Fruit fly (Drosophila melanogaster) whole organism, embryonic: Measurements from ENCODE around the gene side-IV.

Source experiments
- Atf6 ChIP-seq: fragments of 200-800 bp; sonication (Bioruptor generic); IDR thresholded peaks from 2 replicates; pipeline ENCODE4 v1.3.6; 2022; ENCODE audit warnings: missing biosample characterization, missing genetic modification characterization
- BtbVII ChIP-seq: fragments of 200-800 bp; sonication (Bioruptor generic); optimal IDR thresholded peaks from 3 replicates; lab custom pipeline; 2017; ENCODE audit warnings: missing biosample characterization, mild to moderate bottlenecking, missing genetic modification characterization
- CG10209 ChIP-seq: fragments of 200-800 bp; sonication (Bioruptor generic); optimal IDR thresholded peaks from 3 replicates; lab custom pipeline; 2017; ENCODE audit warnings: missing biosample characterization, mild to moderate bottlenecking, missing genetic modification characterization, missing genetic modification reagents
- CG13894 ChIP-seq: fragments of 200-800 bp; sonication (Bioruptor generic); optimal IDR thresholded peaks from 3 replicates; lab custom pipeline; 2018; ENCODE audit warnings: missing biosample characterization, mild to moderate bottlenecking, missing genetic modification characterization, moderate library complexity
- CG14710 ChIP-seq: fragments of 200-800 bp; sonication (Bioruptor generic); optimal IDR thresholded peaks from 3 replicates; lab custom pipeline; 2019; ENCODE audit warnings: missing biosample characterization, mild to moderate bottlenecking, missing genetic modification characterization, moderate library complexity
- CG15696 ChIP-seq: fragments of 200-800 bp; sonication (Bioruptor generic); optimal IDR thresholded peaks from 2 replicates; lab custom pipeline; 2019; ENCODE audit warnings: missing biosample characterization, mild to moderate bottlenecking, missing genetic modification characterization, moderate library complexity
- CG2199 ChIP-seq: fragments of 200-800 bp; sonication (Bioruptor generic); IDR thresholded peaks from 3 replicates; pipeline ENCODE4 v1.3.6; 2022; ENCODE audit warnings: missing biosample characterization, missing genetic modification characterization
- CG4424 ChIP-seq: fragments of 200-800 bp; sonication (Bioruptor generic); optimal IDR thresholded peaks from 3 replicates; lab custom pipeline; 2016; ENCODE audit warnings: missing biosample characterization, missing genetic modification characterization
- CG7839 ChIP-seq: fragments of 200-800 bp; sonication (Bioruptor generic); optimal IDR thresholded peaks from 3 replicates; lab custom pipeline; 2018; ENCODE audit warnings: missing biosample characterization, mild to moderate bottlenecking, missing genetic modification characterization, moderate library complexity
- CG8281 ChIP-seq: fragments of 200-800 bp; sonication (Bioruptor generic); optimal IDR thresholded peaks from 2 replicates; lab custom pipeline; 2018; ENCODE audit warnings: missing biosample characterization, mild to moderate bottlenecking, missing genetic modification characterization, moderate library complexity
- CG8290 ChIP-seq, 3 experiments: fragments of 200-800 bp; sonication (Bioruptor generic); optimal IDR thresholded peaks; 2 replicates each; lab custom pipeline; 2016 to 2019; ENCODE audit warnings: missing biosample characterization in 3 of 3, missing genetic modification characterization in 3 of 3, mild to moderate bottlenecking in 2 of 3, moderate library complexity in 1 of 3
- CHES-1-like ChIP-seq: fragments of 200-800 bp; sonication (Bioruptor generic); optimal IDR thresholded peaks from 2 replicates; lab custom pipeline; 2016; ENCODE audit warnings: missing biosample characterization, missing genetic modification characterization
- CkIIα-i1 ChIP-seq: fragments of 200-800 bp; sonication (Bioruptor generic); IDR thresholded peaks from 2 replicates; pipeline ENCODE4 v1.3.6; 2022; ENCODE audit warnings: missing biosample characterization, missing genetic modification characterization
- D ChIP-seq, 2 experiments: fragments of 200-800 bp in 1 of 2; fragments of >200 bp in 1 of 2; sonication (Bioruptor generic) in 1 of 2; optimal IDR thresholded peaks; 2 replicates in 1 of 2; 3 replicates in 1 of 2; lab custom pipeline; 2017; ENCODE audit warnings: mild to moderate bottlenecking in 1 of 2, missing biosample characterization in 1 of 2, missing genetic modification characterization in 1 of 2, missing genetic modification reagents in 1 of 2
- D19A ChIP-seq: fragments of 200-800 bp; optimal IDR thresholded peaks from 3 replicates; lab custom pipeline; 2019; ENCODE audit warnings: missing biosample characterization, mild to moderate bottlenecking, missing genetic modification characterization, moderate library complexity
- Dip2 ChIP-seq: fragments of 200-800 bp; sonication (Bioruptor generic); IDR thresholded peaks from 2 replicates; pipeline ENCODE4 v1.3.6; 2022; ENCODE audit warnings: missing biosample characterization, missing genetic modification characterization
- Elba2 ChIP-seq: fragments of 200-800 bp; sonication (Bioruptor generic); optimal IDR thresholded peaks from 3 replicates; lab custom pipeline; 2016; ENCODE audit warnings: missing biosample characterization, missing genetic modification characterization
- GATAe ChIP-seq: fragments of 200-800 bp; sonication (Bioruptor generic); conservative IDR thresholded peaks from 2 replicates; pipeline ENCODE4 v1.3.6; 2022; ENCODE audit warnings: missing biosample characterization, missing genetic modification characterization
- Mes4 ChIP-seq: fragments of 200-800 bp; sonication (Bioruptor generic); optimal IDR thresholded peaks from 2 replicates; lab custom pipeline; 2016; ENCODE audit warnings: missing biosample characterization, missing genetic modification characterization
- Opbp ChIP-seq: fragments of 200-800 bp; sonication (Bioruptor generic); IDR thresholded peaks from 3 replicates; pipeline ENCODE4 v1.3.6; 2022; ENCODE audit warnings: missing biosample characterization, missing genetic modification characterization; ENCODE audit not compliant: partially characterized antibody
- Rfx ChIP-seq: fragments of 200-800 bp; sonication (Bioruptor generic); IDR thresholded peaks from 2 replicates; pipeline ENCODE4 v1.3.6; 2022; ENCODE audit warnings: missing biosample characterization, missing genetic modification characterization
- Tbp ChIP-seq: fragments of >200 bp; optimal IDR thresholded peaks from 2 replicates; lab custom pipeline; 2018; ENCODE audit warnings: missing biosample characterization, missing genetic modification characterization
- bsh ChIP-seq, 2 experiments: fragments of 200-800 bp; sonication (Bioruptor generic); optimal IDR thresholded peaks; 2 replicates each; lab custom pipeline; 2017 to 2018; ENCODE audit warnings: mild to moderate bottlenecking in 2 of 2, missing biosample characterization in 2 of 2, missing genetic modification characterization in 2 of 2, moderate library complexity in 1 of 2
- corto ChIP-seq: fragments of 200-800 bp; sonication (Bioruptor generic); optimal IDR thresholded peaks from 2 replicates; lab custom pipeline; 2016; ENCODE audit warnings: missing biosample characterization, mild to moderate bottlenecking, missing genetic modification characterization, moderate library complexity
- dan ChIP-seq: fragments of 200-800 bp; sonication (Bioruptor generic); IDR thresholded peaks from 2 replicates; pipeline ENCODE4 v1.3.6; 2022; ENCODE audit warnings: missing biosample characterization, missing genetic modification characterization
- dati ChIP-seq: fragments of 200-800 bp; sonication (Bioruptor generic); IDR thresholded peaks from 2 replicates; pipeline ENCODE4 v1.3.6; 2022; ENCODE audit warnings: missing biosample characterization, missing genetic modification characterization
- fd64A ChIP-seq: fragments of 200-800 bp; sonication (Bioruptor generic); optimal IDR thresholded peaks from 3 replicates; lab custom pipeline; 2018; ENCODE audit warnings: missing biosample characterization, mild to moderate bottlenecking, missing genetic modification characterization
- gsb ChIP-seq: fragments of 200-800 bp; sonication (Bioruptor generic); IDR thresholded peaks from 2 replicates; pipeline ENCODE4 v1.3.6; 2022; ENCODE audit warnings: missing biosample characterization, missing genetic modification characterization
- gt ChIP-seq: fragments of 200-800 bp; sonication (Bioruptor generic); IDR thresholded peaks from 2 replicates; pipeline ENCODE4 v1.3.6; 2022; ENCODE audit warnings: missing biosample characterization, missing genetic modification characterization
- insv ChIP-seq, 2 experiments: fragments of 200-800 bp; sonication (Bioruptor generic); optimal IDR thresholded peaks; 3 replicates each; lab custom pipeline; 2016 to 2018; ENCODE audit warnings: missing biosample characterization in 2 of 2, missing genetic modification characterization in 2 of 2
- mam ChIP-seq: fragments of 200-800 bp; sonication (Bioruptor generic); optimal IDR thresholded peaks from 3 replicates; lab custom pipeline; 2016; ENCODE audit warnings: missing biosample characterization, missing genetic modification characterization
- nerfin-2 ChIP-seq: fragments of 200-800 bp; sonication (Bioruptor generic); IDR thresholded peaks from 2 replicates; pipeline ENCODE4 v1.3.6; 2022; ENCODE audit warnings: missing biosample characterization, missing genetic modification characterization; ENCODE audit not compliant: partially characterized antibody
- scrt ChIP-seq: fragments of 200-800 bp; sonication (Bioruptor generic); optimal IDR thresholded peaks from 2 replicates; lab custom pipeline; 2018; ENCODE audit warnings: missing biosample characterization, mild to moderate bottlenecking, missing genetic modification characterization, moderate library complexity
- sima ChIP-seq: fragments of 200-800 bp; sonication (Bioruptor generic); optimal IDR thresholded peaks from 2 replicates; lab custom pipeline; 2016; ENCODE audit warnings: missing biosample characterization, missing genetic modification characterization
- slbo ChIP-seq: fragments of 200-800 bp; sonication (Bioruptor generic); IDR thresholded peaks from 2 replicates; pipeline ENCODE4 v1.3.6; 2022; ENCODE audit warnings: missing biosample characterization, missing genetic modification characterization
- sob ChIP-seq: fragments of 200-800 bp; sonication (Bioruptor generic); IDR thresholded peaks from 2 replicates; pipeline ENCODE4 v1.3.6; 2022; ENCODE audit warnings: missing biosample characterization, missing genetic modification characterization
- unc-4 ChIP-seq: fragments of 200-800 bp; sonication (Bioruptor generic); IDR thresholded peaks from 2 replicates; pipeline ENCODE4 v1.3.6; 2022; ENCODE audit warnings: missing biosample characterization, missing genetic modification characterization; ENCODE audit not compliant: partially characterized antibody
- vfl ChIP-seq: fragments of 200-800 bp; sonication (Bioruptor generic); optimal IDR thresholded peaks from 2 replicates; lab custom pipeline; 2016; ENCODE audit warnings: missing biosample characterization, missing genetic modification characterization
- zen ChIP-seq: fragments of 200-800 bp; sonication (Bioruptor generic); optimal IDR thresholded peaks from 3 replicates; lab custom pipeline; 2018; ENCODE audit warnings: missing biosample characterization, mild to moderate bottlenecking, missing genetic modification characterization, moderate library complexity
- zfh2 ChIP-seq: fragments of 200-800 bp; sonication (Bioruptor generic); optimal IDR thresholded peaks from 2 replicates; lab custom pipeline; 2016; ENCODE audit warnings: missing biosample characterization, missing genetic modification characterization

side-IV gene

dm6 chr3R:13412704-13413103 is 37.7 kb upstream of the side-IV start:
- TF ChIP-seq fd64A (GFP tag; lab: Kevin White, UChicago), result no peak
- no peak for TF ChIP-seq scrt (GFP tag; lab: Kevin White, UChicago)

dm6 chr3R:13415186-13415585 is 35.2 kb upstream of the side-IV start, which contains the start of gene yellow-e:
yellow-e (minus strand) TSS chr3R:13415286.
- no peak for TF ChIP-seq sob (GFP tag; lab: Robert Waterston, UW)

- TF ChIP-seq gsb (GFP tag; lab: Robert Waterston, UW) (no peak), CG8281 (peak; percentile 92)
Observed at dm6 chr3R:13417067-13417595, 33.3 kb upstream of the side-IV start.

dm6 chr3R:13419979-13420378 is 30.4 kb upstream of the side-IV start, which contains the start of gene Ir87a:
Ir87a (plus strand) TSS chr3R:13420279.
- no peak for TF ChIP-seq unc-4 (GFP tag; lab: Robert Waterston, UW)
- no peak for TF ChIP-seq CG10209 (GFP tag; lab: Kevin White, UChicago)
- no peak for TF ChIP-seq mam (GFP tag; lab: Kevin White, UChicago)
- TF ChIP-seq Rfx, result no peak
- TF ChIP-seq zen (tag; lab: Kevin White, UChicago), result no peak
- no peak for TF ChIP-seq Dip2 (GFP tag; lab: Robert Waterston, UW)
- TF ChIP-seq CG13894 (tag; lab: Kevin White, UChicago), result no peak
- no peak for TF ChIP-seq CHES-1-like
- TF ChIP-seq CG4424 (GFP tag; lab: Kevin White, UChicago), result no peak
- no peak for TF ChIP-seq GATAe (GFP tag; lab: Robert Waterston, UW)
- TF ChIP-seq CG7839 (tag; lab: Kevin White, UChicago), result no peak
- no peak for TF ChIP-seq D19A (tag; lab: Kevin White, UChicago)
- TF ChIP-seq CkIIα-i1 (GFP tag; lab: Robert Waterston, UW), result no peak

dm6 chr3R:13422178-13422577 is 28.2 kb upstream of the side-IV start:
- no peak for TF ChIP-seq Opbp (GFP tag; lab: Robert Waterston, UW)
- TF ChIP-seq insv (GFP tag; optimal IDR thresholded peaks at IDR 0.05; lab: Kevin White, UChicago), result peak in 1 of 2 experiments; percentile 92
- peak; percentile 44 for TF ChIP-seq Elba2 (GFP tag; lab: Kevin White, UChicago)

dm6 chr3R:13425470-13426033 is 24.8 kb upstream of the side-IV start, which contains the start of gene Act87E:
Act87E (plus strand) TSS chr3R:13425983.
- TF ChIP-seq zfh2 (GFP tag; lab: Kevin White, UChicago) (no peak), CG2199 (GFP tag; lab: Robert Waterston, UW) (no peak), vfl (no peak), bsh (GFP tag; optimal IDR thresholded peaks at IDR 0.05; lab: Kevin White, UChicago) (peak in 1 of 2 experiments; percentile 68), slbo (GFP tag; lab: Robert Waterston, UW) (no peak), gt (no peak), Mes4 (GFP tag; lab: Kevin White, UChicago) (no peak), CG15696 (peak; percentile 79), dati (GFP tag; lab: Robert Waterston, UW) (no peak), corto (GFP tag; lab: Kevin White, UChicago) (no peak), CG14710 (tag; lab: Kevin White, UChicago) (peak; percentile 84), nerfin-2 (GFP tag; lab: Robert Waterston, UW) (no peak), Atf6 (GFP tag; lab: Robert Waterston, UW) (no peak; the same call in 1 of the 2 replicates), D (optimal IDR thresholded peaks at IDR 0.05; lab: Kevin White, UChicago) (no peak), D (GFP tag; optimal IDR thresholded peaks at IDR 0.05; lab: Kevin White, UChicago) (peak; percentile 67), Tbp (GFP tag; lab: Kevin White, UChicago) (no peak), sima (GFP tag; lab: Kevin White, UChicago) (no peak), CG8290 (GFP tag; optimal IDR thresholded peaks at IDR 0.05; lab: Kevin White, UChicago) (peak; percentile 35), CG8290 (tag; optimal IDR thresholded peaks at IDR 0.05; lab: Kevin White, UChicago) (no peak), dan (no peak), BtbVII (GFP tag; lab: Kevin White, UChicago) (peak; percentile 36)
